Fruit fly (Drosophila melanogaster) ovary, adult (tissue): ENCODE measurements around the gene Ugt36F1.
A peak's percentile ranks its signal among the peaks of the same experiment; 100 is the strongest.

ENCODE experiments used
- CG17801 ChIP-seq: fragments of 200-800 bp; optimal IDR thresholded peaks from 2 replicates; lab custom pipeline; 2019; ENCODE audit warnings: missing biosample characterization, mild to moderate bottlenecking, missing genetic modification characterization, moderate library complexity; ENCODE audit not compliant: partially characterized antibody

Gene Ugt36F1

dm6 chr2L:18834525-18834924, 15.4 kb downstream of the Ugt36F1 start:
- TF ChIP-seq CG17801 = no peak

- peak; percentile 58 for TF ChIP-seq CG17801
Observed at dm6 chr2L:18839143-18839872, 20.2 kb downstream of the Ugt36F1 start, which contains the start of gene CG10600. Gene CG10600, minus strand, starts transcription at chr2L:18839679.

- no peak for TF ChIP-seq CG17801
Observed at dm6 chr2L:18841210-18841609, 22.1 kb downstream of the Ugt36F1 start, which contains the start of gene CG31752. Gene CG31752, minus strand, starts transcription at chr2L:18841310.

- TF ChIP-seq CG17801 = no peak
Observed at dm6 chr2L:18843560-18843959, 24.4 kb downstream of the Ugt36F1 start.

dm6 chr2L:18844479-18844878, 25.3 kb downstream of the Ugt36F1 start, which contains the start of gene CG33120:
Gene CG33120, minus strand, starts transcription at chr2L:18844579.
- no peak for TF ChIP-seq CG17801

dm6 chr2L:18844917-18845509, 25.9 kb downstream of the Ugt36F1 start, which contains the start of gene CG17321:
Gene CG17321, plus strand, starts transcription at chr2L:18845184.
- no peak for TF ChIP-seq CG17801

- no peak for TF ChIP-seq CG17801
Observed at dm6 chr2L:18846175-18846574, 27.0 kb downstream of the Ugt36F1 start.

- no peak for TF ChIP-seq CG17801
Observed at dm6 chr2L:18846843-18847242, 27.7 kb downstream of the Ugt36F1 start.

dm6 chr2L:18852249-18852648, 33.1 kb downstream of the Ugt36F1 start:
- no peak for TF ChIP-seq CG17801

- TF ChIP-seq CG17801 = peak; percentile 96
Observed at dm6 chr2L:18857635-18858059, 38.5 kb downstream of the Ugt36F1 start.

dm6 chr2L:18858661-18859532, 39.8 kb downstream of the Ugt36F1 start, which contains the start of the genes CG10602 and mRpL13:
Gene CG10602, minus strand, starts transcription at chr2L:18859248.
Gene mRpL13, minus strand, starts transcription at chr2L:18859248.
- no peak for TF ChIP-seq CG17801

- no peak for TF ChIP-seq CG17801
Observed at dm6 chr2L:18860920-18861319, 41.8 kb downstream of the Ugt36F1 start.

dm6 chr2L:18864093-18864492, 44.9 kb downstream of the Ugt36F1 start:
- no peak for TF ChIP-seq CG17801

- TF ChIP-seq CG17801 = no peak
Observed at dm6 chr2L:18864981-18865380, 45.8 kb downstream of the Ugt36F1 start.

- TF ChIP-seq CG17801 = no peak
Observed at dm6 chr2L:18866582-18866981, 47.4 kb downstream of the Ugt36F1 start.

- no peak for TF ChIP-seq CG17801
Observed at dm6 chr2L:18867815-18868214, 48.7 kb downstream of the Ugt36F1 start.

dm6 chr2L:18871822-18872221, 52.7 kb downstream of the Ugt36F1 start:
- no peak for TF ChIP-seq CG17801
